Worm (Caenorhabditis elegans) whole organism, L4 larva: ENCODE data around the gene sru-38.

ENCODE experiments used
- D1046.2 ChIP-seq: fragments of 200-800 bp; sonication (Bioruptor generic); IDR thresholded peaks from 2 replicates; pipeline ENCODE4 v1.3.6; 2022; ENCODE audit warnings: missing genetic modification characterization, missing compliant biosample characterization
- ceh-44 ChIP-seq: fragments of 200-800 bp; sonication (Bioruptor generic); IDR thresholded peaks from 2 replicates; pipeline ENCODE4 v1.3.6; 2022; ENCODE audit warnings: missing genetic modification reagents, missing genetic modification characterization, missing compliant biosample characterization
- ceh-82 ChIP-seq: sonication (generic microtip); optimal IDR thresholded peaks from 2 replicates; lab custom pipeline; 2017; ENCODE audit warnings: missing biosample characterization, missing genetic modification characterization
- daf-12 ChIP-seq: fragments of 150-350 bp; optimal IDR thresholded peaks from 2 replicates; lab custom pipeline; 2014; ENCODE audit warnings: missing biosample characterization, missing genetic modification reagents, missing genetic modification characterization
- fkh-10 ChIP-seq: fragments of 150-350 bp; optimal IDR thresholded peaks from 2 replicates; lab custom pipeline; 2014; ENCODE audit warnings: missing biosample characterization, missing genetic modification reagents, missing genetic modification characterization
- fos-1 ChIP-seq: fragments of 150-350 bp; optimal IDR thresholded peaks from 2 replicates; lab custom pipeline; 2014; ENCODE audit warnings: missing biosample characterization, missing genetic modification characterization
- hif-1 ChIP-seq, 2 experiments: sonication (generic microtip); optimal IDR thresholded peaks; 2 replicates each; lab custom pipeline; 2016 to 2017; ENCODE audit warnings: missing compliant biosample characterization in 2 of 2, missing genetic modification characterization in 2 of 2, missing genetic modification reagents in 2 of 2, missing genotype in 2 of 2, mild to moderate bottlenecking in 1 of 2
- mdl-1 ChIP-seq, 2 experiments: fragments of 150-350 bp in 1 of 2; sonication (generic microtip) in 1 of 2; optimal IDR thresholded peaks; 2 replicates each; lab custom pipeline; 2014 to 2017; ENCODE audit warnings: missing biosample characterization in 2 of 2, missing genetic modification characterization in 2 of 2
- nhr-76 ChIP-seq: fragments of 150-350 bp; optimal IDR thresholded peaks from 2 replicates; lab custom pipeline; 2014; ENCODE audit warnings: missing biosample characterization, missing genetic modification characterization
- nhr-77 ChIP-seq: fragments of 150-350 bp; optimal IDR thresholded peaks from 2 replicates; lab custom pipeline; 2014; ENCODE audit warnings: missing biosample characterization, missing genetic modification characterization
- saeg-2 ChIP-seq: fragments of 200-800 bp; sonication (Bioruptor generic); IDR thresholded peaks from 2 replicates; pipeline ENCODE4 v1.3.6; 2022; ENCODE audit warnings: missing genetic modification reagents, missing genetic modification characterization, missing compliant biosample characterization
- set-16 ChIP-seq: fragments of 200-800 bp; sonication (Bioruptor generic); IDR thresholded peaks from 2 replicates; pipeline ENCODE4 v1.3.6; 2022; ENCODE audit warnings: missing genetic modification reagents, missing genetic modification characterization, missing compliant biosample characterization
- skn-1 ChIP-seq: fragments of 150-350 bp; optimal IDR thresholded peaks from 2 replicates; lab custom pipeline; 2014; ENCODE audit warnings: missing biosample characterization, missing genetic modification characterization

DNA sequence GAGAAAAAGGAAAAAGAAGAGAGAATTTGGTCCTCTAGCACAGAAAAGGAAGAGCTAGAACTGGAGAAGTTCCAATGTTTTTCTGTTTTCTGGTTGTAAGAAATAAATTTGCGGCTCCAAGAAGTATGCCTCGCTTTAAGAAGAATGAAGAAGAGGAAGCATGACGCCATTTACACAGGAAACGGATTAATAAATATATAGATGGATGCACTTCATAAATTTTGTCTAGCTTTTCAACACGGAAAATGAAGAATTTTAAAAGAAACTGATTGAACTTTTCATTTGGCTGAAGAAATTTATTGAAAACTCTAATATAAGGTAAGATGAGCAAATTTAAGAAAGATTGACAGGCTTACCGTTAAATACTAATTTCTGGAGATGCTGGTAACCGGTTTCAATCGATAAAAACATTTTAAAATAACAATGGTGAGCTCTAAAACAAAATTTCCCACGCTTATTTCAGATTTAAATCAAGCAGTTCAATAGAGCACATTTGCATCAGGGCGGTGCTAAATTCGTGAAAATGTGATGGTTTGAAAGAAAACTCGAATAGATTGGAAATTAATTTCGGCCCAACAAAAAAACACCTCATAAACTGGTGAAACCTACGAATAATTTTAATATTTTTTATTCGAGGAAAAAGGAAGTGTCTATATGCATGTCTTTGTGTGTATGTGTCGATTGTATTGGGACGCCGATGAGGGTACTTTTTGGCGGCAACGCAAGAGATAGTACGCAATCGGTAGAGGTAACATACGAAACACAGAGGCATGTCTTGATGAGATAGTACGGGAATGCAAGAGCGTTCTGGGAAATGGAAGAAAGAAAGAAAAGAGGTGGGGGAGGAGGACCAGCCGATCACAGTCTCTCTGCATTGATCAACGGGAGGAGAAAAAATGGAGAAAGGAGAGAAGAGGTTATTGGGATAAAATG is 20.3 kb upstream of the sru-38 start:
- TF ChIP-seq ceh-82 (tag; lab: Kevin White, UChicago) (no peak), daf-12 (tag; lab: Kevin White, UChicago) (no peak), fos-1 (tag; lab: Kevin White, UChicago) (no peak), fkh-10 (GFP tag; lab: Kevin White, UChicago) (no peak), D1046.2 (GFP tag; lab: Robert Waterston, UW) (no peak), ceh-44 (peak; percentile 41; the same call in 1 of the 2 replicates), nhr-76 (tag; lab: Kevin White, UChicago) (no peak), skn-1 (tag; lab: Kevin White, UChicago) (no peak), nhr-77 (no peak), hif-1 (tag; optimal IDR thresholded peaks at IDR 0.05; lab: Kevin White, UChicago) (no peak), set-16 (GFP tag; lab: Robert Waterston, UW) (no peak), saeg-2 (GFP tag; lab: Robert Waterston, UW) (no peak), mdl-1 (tag; optimal IDR thresholded peaks at IDR 0.05; lab: Kevin White, UChicago) (peak in 1 of 2 experiments; percentile 24)
